Worm (Caenorhabditis elegans): ENCODE data around the gene Y54G9A.7.
A peak's percentile ranks its signal among the peaks of the same experiment; 100 is the strongest.

The Y54G9A.7 gene

ce11 chrII:13737751-13738525 lies 12.3 kb upstream of the Y54G9A.7 start (continued):
- peak in 2 of 6 experiments; percentile 58 to 87 for TF ChIP-seq elt-3 (tag; optimal IDR thresholded peaks at IDR 0.05)
- no peak for TF ChIP-seq rnt-1 (tag; optimal IDR thresholded peaks at IDR 0.05)
- no peak for TF ChIP-seq vab-15 (tag; optimal IDR thresholded peaks at IDR 0.05)

ce11 chrII:13736906-13737305 lies 11.3 kb upstream of the Y54G9A.7 start:
- TF ChIP-seq mdl-1 (tag; optimal IDR thresholded peaks at IDR 0.05) (peak in 1 of 2 experiments; percentile 39), tbx-2 (tag; optimal IDR thresholded peaks at IDR 0.05) (peak; percentile 13), mep-1 (tag; optimal IDR thresholded peaks at IDR 0.05) (peak; percentile 3), blmp-1 (tag; optimal IDR thresholded peaks at IDR 0.05) (peak; percentile 76), pax-3 (tag; optimal IDR thresholded peaks at IDR 0.05) (no peak), snu-23 (GFP tag; optimal IDR thresholded peaks at IDR 0.05) (peak; percentile 34), nhr-19 (GFP tag; conservative IDR thresholded peaks at IDR 0.05) (peak; percentile 46), nhr-90 (tag; optimal IDR thresholded peaks at IDR 0.05; ENCODE audit: poor library complexity) (peak; percentile 11), lin-14 (GFP tag; optimal IDR thresholded peaks at IDR 0.05) (peak; percentile 58), nhr-237 (tag; optimal IDR thresholded peaks at IDR 0.05) (no peak), nhr-71 (tag; optimal IDR thresholded peaks at IDR 0.05) (peak; percentile 32), lin-35 (GFP tag; optimal IDR thresholded peaks at IDR 0.05) (peak in 1 of 2 experiments; percentile 51), nhr-85 (tag) (peak; percentile 67), lsy-2 (tag; optimal IDR thresholded peaks at IDR 0.05) (peak in 1 of 2 experiments; percentile 5), aly-2 (tag; optimal IDR thresholded peaks at IDR 0.05) (no peak), nhr-28 (tag; optimal IDR thresholded peaks at IDR 0.05) (no peak), nhr-20 (tag; optimal IDR thresholded peaks at IDR 0.05) (peak; percentile 39)

ce11 chrII:13736089-13736488 lies 10.5 kb upstream of the Y54G9A.7 start, which contains the start of gene R06B9.5:
Gene R06B9.5, plus strand, starts transcription at chrII:13736320.
- TF ChIP-seq efl-1 (optimal IDR thresholded peaks at IDR 0.05) (no peak), efl-1 (GFP tag; optimal IDR thresholded peaks at IDR 0.05 in 1 of 2) (peak in 1 of 2 experiments; percentile 55), nhr-85 (tag) (peak; percentile 59), fkh-10 (GFP tag; optimal IDR thresholded peaks at IDR 0.05) (no peak)

- TF ChIP-seq grh-1 (GFP tag; IDR thresholded peaks at IDR 0.05) (0 out of 2 replicates have a peak, but pooled peaks have one; percentile 16), dpl-1 (GFP tag; optimal IDR thresholded peaks at IDR 0.05) (no peak), mef-2 (tag; optimal IDR thresholded peaks at IDR 0.05) (no peak)
These were observed 7.0 kb upstream of the Y54G9A.7 start for ce11 chrII:13732577-13732976.

DNA sequence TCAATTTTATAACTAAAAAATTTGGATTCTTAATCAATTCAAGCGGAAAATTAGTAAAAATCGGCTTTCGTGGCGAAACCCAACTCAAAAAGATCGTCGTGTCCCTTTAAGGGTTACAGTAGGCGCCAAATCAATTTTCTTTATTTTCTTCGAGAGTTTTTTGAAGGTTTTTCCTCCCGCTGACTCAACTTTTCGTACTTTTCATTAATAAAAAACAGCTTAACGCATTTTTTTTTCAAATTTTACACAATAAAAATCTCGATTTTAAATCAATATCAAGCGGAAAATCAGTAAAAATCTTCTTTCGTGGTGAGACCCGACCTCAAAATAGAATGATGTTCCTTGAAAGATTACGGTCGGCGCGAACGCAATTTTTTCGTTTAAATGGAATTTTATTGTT lies 6.5 kb upstream of the Y54G9A.7 start:
- TF ChIP-seq aha-1 (tag; optimal IDR thresholded peaks at IDR 0.05) = no peak
- TF ChIP-seq dsc-1 (tag; optimal IDR thresholded peaks at IDR 0.05) = no peak
- no peak for TF ChIP-seq fkh-10 (GFP tag; optimal IDR thresholded peaks at IDR 0.05)
- TF ChIP-seq elt-2 (tag; optimal IDR thresholded peaks at IDR 0.05) = no peak
- TF ChIP-seq unc-98 (GFP tag; IDR thresholded peaks at IDR 0.05) = no peak
- TF ChIP-seq pag-3 (tag; optimal IDR thresholded peaks at IDR 0.05; ENCODE audit: borderline replicate concordance, insufficient read depth) = no peak
- no peak for TF ChIP-seq fos-1 (tag; optimal IDR thresholded peaks at IDR 0.05)
- no peak for TF ChIP-seq pqm-1 (tag; optimal IDR thresholded peaks at IDR 0.05)

All from whole organism, L1 larva.